Worm (Caenorhabditis elegans) whole organism, early embryonic: ENCODE measurements around the gene nspd-9.

ENCODE experiments used
- B0310.2 ChIP-seq: sonication (generic microtip); optimal IDR thresholded peaks from 2 replicates; lab custom pipeline; 2016; ENCODE audit warnings: mild to moderate bottlenecking, missing genetic modification characterization, missing compliant biosample characterization
- F13C5.2 ChIP-seq: sonication (generic microtip); optimal IDR thresholded peaks from 2 replicates; lab custom pipeline; 2017; ENCODE audit warnings: mild to moderate bottlenecking, missing genetic modification characterization, inconsistent platforms, missing compliant biosample characterization
- aly-1 ChIP-seq: sonication (generic microtip); optimal IDR thresholded peaks from 2 replicates; lab custom pipeline; 2016; ENCODE audit warnings: missing genetic modification characterization, missing compliant biosample characterization
- ceh-13 ChIP-seq: fragments of 200-800 bp; sonication (Bioruptor generic); optimal IDR thresholded peaks from 2 replicates; lab custom pipeline; 2018; ENCODE audit warnings: mild to moderate bottlenecking, missing genetic modification characterization, missing compliant biosample characterization
- ceh-36 ChIP-seq: sonication (generic microtip); optimal IDR thresholded peaks from 2 replicates; lab custom pipeline; 2016; ENCODE audit warnings: missing genetic modification characterization, inconsistent platforms, missing compliant biosample characterization
- flt-1 ChIP-seq: fragments of 200-800 bp; sonication (Bioruptor generic); IDR thresholded peaks from 2 replicates; pipeline ENCODE4 v1.3.6; 2022; ENCODE audit warnings: missing genetic modification characterization, missing compliant biosample characterization
- pes-1 ChIP-seq: fragments of 200-800 bp; sonication (Bioruptor generic); IDR thresholded peaks from 2 replicates; pipeline ENCODE4 v1.3.6; 2022; ENCODE audit warnings: missing genetic modification reagents, missing genetic modification characterization, missing compliant biosample characterization
- tbx-11 ChIP-seq: fragments of 200-800 bp; sonication (Bioruptor generic); IDR thresholded peaks from 2 replicates; pipeline ENCODE4 v1.3.6; 2022; ENCODE audit warnings: missing genetic modification characterization, missing compliant biosample characterization
- tra-4 ChIP-seq: sonication (generic microtip); optimal IDR thresholded peaks from 2 replicates; lab custom pipeline; 2017; ENCODE audit warnings: missing genetic modification characterization, missing compliant biosample characterization

ce11 chrIII:4844327-4844726 lies 14.2 kb upstream of the nspd-9 start, which contains the start of the genes clec-157 and fkh-5:
- TF ChIP-seq pes-1 (no peak), F13C5.2 (tag; lab: Kevin White, UChicago) (no peak), flt-1 (no peak), tra-4 (tag; lab: Kevin White, UChicago) (no peak), B0310.2 (no peak), tbx-11 (GFP tag; lab: Robert Waterston, UW) (no peak), aly-1 (tag; lab: Kevin White, UChicago) (no peak), ceh-36 (tag; lab: Kevin White, UChicago) (no peak), ceh-13 (GFP tag; lab: Kevin White, UChicago) (no peak)
